Worm (Caenorhabditis elegans): ENCODE data around the gene lmtr-5.

ce11 chrIII:3176775-3177174 lies 6.7 kb upstream of the lmtr-5 start:
- TF ChIP-seq snpc-4 (tag; optimal IDR thresholded peaks at IDR 0.05): no peak
- TF ChIP-seq ceh-62 (tag; optimal IDR thresholded peaks at IDR 0.05): no peak
- TF ChIP-seq pqm-1 (tag; optimal IDR thresholded peaks at IDR 0.05): no peak
- TF ChIP-seq nhr-6 (tag; optimal IDR thresholded peaks at IDR 0.05): no peak
- no peak for TF ChIP-seq ZK546.5 (tag; optimal IDR thresholded peaks at IDR 0.05)
- no peak for TF ChIP-seq D1046.2 (GFP tag; IDR thresholded peaks at IDR 0.05)
- no peak for TF ChIP-seq fos-1 (tag; optimal IDR thresholded peaks at IDR 0.05)
- no peak for TF ChIP-seq hmg-1.1 (GFP tag; IDR thresholded peaks at IDR 0.05)
- no peak for TF ChIP-seq ztf-11 (tag; optimal IDR thresholded peaks at IDR 0.05)

Measured in whole organism, L4 larva.